Fruit fly (Drosophila melanogaster) whole organism, embryonic: ENCODE measurements around the gene CG13365.

Experiments
- BtbVII ChIP-seq: fragments of 200-800 bp; sonication (Bioruptor generic); optimal IDR thresholded peaks from 3 replicates; lab custom pipeline; 2017; ENCODE audit warnings: missing biosample characterization, mild to moderate bottlenecking, missing genetic modification characterization
- CG10147 ChIP-seq: fragments of 200-800 bp; sonication (Bioruptor generic); optimal IDR thresholded peaks from 2 replicates; lab custom pipeline; 2019; ENCODE audit warnings: missing biosample characterization, mild to moderate bottlenecking, missing genetic modification characterization, moderate library complexity
- CG10267 ChIP-seq: fragments of 200-800 bp; sonication (Bioruptor generic); optimal IDR thresholded peaks from 2 replicates; lab custom pipeline; 2018; ENCODE audit warnings: missing biosample characterization, mild to moderate bottlenecking, missing genetic modification characterization, moderate library complexity
- CG10366 ChIP-seq: fragments of 200-800 bp; sonication (Bioruptor generic); IDR thresholded peaks from 2 replicates; pipeline ENCODE4 v1.3.6; 2022; ENCODE audit warnings: missing biosample characterization, missing genetic modification characterization
- CG11456 ChIP-seq: fragments of 200-800 bp; sonication (Bioruptor generic); IDR thresholded peaks from 3 replicates; pipeline ENCODE4 v1.3.6; 2022; ENCODE audit warnings: missing biosample characterization, missing genetic modification characterization
- CG12071 ChIP-seq: fragments of 200-800 bp; sonication (Bioruptor generic); optimal IDR thresholded peaks from 3 replicates; lab custom pipeline; 2018; ENCODE audit warnings: missing biosample characterization, mild to moderate bottlenecking, missing genetic modification characterization
- CG14710 ChIP-seq: fragments of 200-800 bp; sonication (Bioruptor generic); optimal IDR thresholded peaks from 3 replicates; lab custom pipeline; 2019; ENCODE audit warnings: missing biosample characterization, mild to moderate bottlenecking, missing genetic modification characterization, moderate library complexity
- CG16863 ChIP-seq: fragments of 200-800 bp; sonication (Bioruptor generic); optimal IDR thresholded peaks from 3 replicates; lab custom pipeline; 2016; ENCODE audit warnings: missing biosample characterization, missing genetic modification characterization
- CG17359 ChIP-seq: fragments of 200-800 bp; sonication (Bioruptor generic); optimal IDR thresholded peaks from 3 replicates; lab custom pipeline; 2018; ENCODE audit warnings: missing biosample characterization, mild to moderate bottlenecking, missing genetic modification characterization, moderate library complexity
- CG1832 ChIP-seq: fragments of 200-800 bp; sonication (Bioruptor generic); optimal IDR thresholded peaks from 2 replicates; lab custom pipeline; 2017; ENCODE audit warnings: missing biosample characterization, mild to moderate bottlenecking, missing genetic modification characterization, inconsistent platforms
- CG18599 ChIP-seq: fragments of 200-800 bp; sonication (Bioruptor generic); optimal IDR thresholded peaks from 3 replicates; lab custom pipeline; 2017; ENCODE audit warnings: missing biosample characterization, missing genetic modification characterization, mild to moderate bottlenecking, moderate library complexity, missing genetic modification reagents
- CG2889 ChIP-seq: fragments of 200-800 bp; sonication (Bioruptor generic); IDR thresholded peaks from 3 replicates; pipeline ENCODE4 v1.3.6; 2022; ENCODE audit warnings: missing biosample characterization, missing genetic modification characterization
- CG32767 ChIP-seq: fragments of 200-800 bp; sonication (Bioruptor generic); IDR thresholded peaks from 2 replicates; pipeline ENCODE4 v1.3.6; 2022; ENCODE audit warnings: missing biosample characterization, missing genetic modification characterization
- CG6654 ChIP-seq: fragments of 200-800 bp; sonication (Bioruptor generic); optimal IDR thresholded peaks from 2 replicates; lab custom pipeline; 2017; ENCODE audit warnings: missing biosample characterization, mild to moderate bottlenecking, missing genetic modification characterization
- CG8089 ChIP-seq: fragments of 200-800 bp; sonication (Bioruptor generic); optimal IDR thresholded peaks from 3 replicates; lab custom pipeline; 2016; ENCODE audit warnings: missing biosample characterization, missing genetic modification characterization
- CoRest ChIP-seq: fragments of 200-800 bp; sonication (Bioruptor generic); optimal IDR thresholded peaks from 3 replicates; lab custom pipeline; 2018; ENCODE audit warnings: missing biosample characterization, mild to moderate bottlenecking, missing genetic modification characterization, moderate library complexity
- H15 ChIP-seq: fragments of 200-800 bp; sonication (Bioruptor generic); IDR thresholded peaks from 3 replicates; pipeline ENCODE4 v1.3.6; 2022; ENCODE audit warnings: missing biosample characterization, missing genetic modification characterization
- HLH3B ChIP-seq: fragments of 200-800 bp; sonication (Bioruptor generic); IDR thresholded peaks from 2 replicates; pipeline ENCODE4 v1.3.6; 2022; ENCODE audit warnings: missing biosample characterization, missing genetic modification characterization
- HLH4C ChIP-seq: fragments of 200-800 bp; sonication (Bioruptor generic); IDR thresholded peaks from 3 replicates; pipeline ENCODE4 v1.3.6; 2022; ENCODE audit warnings: missing biosample characterization, missing genetic modification characterization; ENCODE audit not compliant: partially characterized antibody
- HmgD ChIP-seq: fragments of 200-800 bp; sonication (Bioruptor generic); optimal IDR thresholded peaks from 3 replicates; lab custom pipeline; 2016; ENCODE audit warnings: missing biosample characterization, missing genetic modification characterization
- Hmx ChIP-seq: fragments of 200-800 bp; sonication (Bioruptor generic); optimal IDR thresholded peaks from 2 replicates; lab custom pipeline; 2016; ENCODE audit warnings: missing biosample characterization, missing genetic modification characterization
- Med ChIP-seq: fragments of 200-800 bp; sonication (Bioruptor generic); peaks from one replicate; lab custom pipeline; 2016; ENCODE audit warnings: missing biosample characterization, missing genetic modification characterization, mild to moderate bottlenecking, inconsistent platforms, moderate library complexity
- Mes4 ChIP-seq: fragments of 200-800 bp; sonication (Bioruptor generic); optimal IDR thresholded peaks from 2 replicates; lab custom pipeline; 2016; ENCODE audit warnings: missing biosample characterization, missing genetic modification characterization
- Mrtf ChIP-seq: fragments of 200-800 bp; sonication (Bioruptor generic); IDR thresholded peaks from 3 replicates; pipeline ENCODE4 v1.3.6; 2022; ENCODE audit warnings: missing biosample characterization, missing genetic modification characterization
- Oli ChIP-seq: fragments of 200-800 bp; sonication (Bioruptor generic); optimal IDR thresholded peaks from 2 replicates; lab custom pipeline; 2018; ENCODE audit warnings: missing biosample characterization, mild to moderate bottlenecking, missing genetic modification characterization, moderate library complexity
- Sox100B ChIP-seq: fragments of 200-800 bp; sonication (Bioruptor generic); optimal IDR thresholded peaks from 3 replicates; lab custom pipeline; 2018; ENCODE audit warnings: missing biosample characterization, mild to moderate bottlenecking, missing genetic modification characterization
- Sry-β ChIP-seq: fragments of 200-800 bp; sonication (Bioruptor generic); optimal IDR thresholded peaks from 2 replicates; lab custom pipeline; 2018; ENCODE audit warnings: missing biosample characterization, mild to moderate bottlenecking, missing genetic modification characterization, moderate library complexity
- Sry-δ ChIP-seq: fragments of 200-800 bp; sonication (Bioruptor generic); optimal IDR thresholded peaks from 2 replicates; lab custom pipeline; 2016; ENCODE audit warnings: missing biosample characterization, missing genetic modification characterization
- TFAM ChIP-seq: fragments of 200-800 bp; sonication (Bioruptor generic); optimal IDR thresholded peaks from 2 replicates; lab custom pipeline; 2017; ENCODE audit warnings: missing biosample characterization, missing genetic modification characterization, inconsistent platforms
- amos ChIP-seq: fragments of 200-800 bp; sonication (Bioruptor generic); IDR thresholded peaks from 2 replicates; pipeline ENCODE4 v1.3.6; 2022; ENCODE audit warnings: missing biosample characterization, missing genetic modification characterization; ENCODE audit not compliant: partially characterized antibody
- az2 ChIP-seq: fragments of 200-800 bp; sonication (Bioruptor generic); optimal IDR thresholded peaks from 3 replicates; lab custom pipeline; 2016; ENCODE audit warnings: missing biosample characterization, missing genetic modification characterization
- chinmo ChIP-seq: fragments of 200-800 bp; sonication (Bioruptor generic); IDR thresholded peaks from 4 replicates; pipeline ENCODE4 v1.3.6; 2022; ENCODE audit warnings: missing biosample characterization, missing genetic modification characterization; ENCODE audit not compliant: partially characterized antibody
- dimm ChIP-seq: fragments of 200-800 bp; sonication (Bioruptor generic); IDR thresholded peaks from 2 replicates; pipeline ENCODE4 v1.3.6; 2022; ENCODE audit warnings: missing biosample characterization, missing genetic modification characterization
- en ChIP-seq: fragments of 200-800 bp; sonication (Bioruptor generic); optimal IDR thresholded peaks from 2 replicates; lab custom pipeline; 2016; ENCODE audit warnings: missing biosample characterization, missing genetic modification characterization
- exex ChIP-seq: fragments of 200-800 bp; sonication (Bioruptor generic); optimal IDR thresholded peaks from 4 replicates; lab custom pipeline; 2018; ENCODE audit warnings: missing biosample characterization, mild to moderate bottlenecking, missing genetic modification characterization, moderate library complexity
- fd3F ChIP-seq: fragments of 200-800 bp; sonication (Bioruptor generic); optimal IDR thresholded peaks from 2 replicates; lab custom pipeline; 2018; ENCODE audit warnings: missing biosample characterization, mild to moderate bottlenecking, missing genetic modification characterization, moderate library complexity
- insv ChIP-seq, 2 experiments: fragments of 200-800 bp; sonication (Bioruptor generic); optimal IDR thresholded peaks; 3 replicates each; lab custom pipeline; 2016 to 2018; ENCODE audit warnings: missing biosample characterization in 2 of 2, missing genetic modification characterization in 2 of 2
- kay ChIP-seq: fragments of 200-800 bp; sonication (Bioruptor generic); optimal IDR thresholded peaks from 2 replicates; lab custom pipeline; 2016; ENCODE audit warnings: missing biosample characterization, missing genetic modification characterization
- lab ChIP-seq: fragments of 200-800 bp; sonication (Bioruptor generic); optimal IDR thresholded peaks from 3 replicates; lab custom pipeline; 2017; ENCODE audit warnings: missing biosample characterization, missing genetic modification characterization, mild to moderate bottlenecking, moderate library complexity, missing genetic modification reagents
- lbe ChIP-seq: fragments of 200-800 bp; sonication (Bioruptor generic); optimal IDR thresholded peaks from 2 replicates; lab custom pipeline; 2016; ENCODE audit warnings: missing biosample characterization, mild to moderate bottlenecking, missing genetic modification characterization
- mirr ChIP-seq: fragments of 200-800 bp; sonication (Bioruptor generic); optimal IDR thresholded peaks from 3 replicates; lab custom pipeline; 2018; ENCODE audit warnings: missing biosample characterization, mild to moderate bottlenecking, missing genetic modification characterization
- oc ChIP-seq: fragments of 200-800 bp; sonication (Bioruptor generic); optimal IDR thresholded peaks from 2 replicates; lab custom pipeline; 2018; ENCODE audit warnings: missing biosample characterization, mild to moderate bottlenecking, missing genetic modification characterization, moderate library complexity
- pb ChIP-seq: fragments of 200-800 bp; sonication (Bioruptor generic); optimal IDR thresholded peaks from 3 replicates; lab custom pipeline; 2016; ENCODE audit warnings: missing biosample characterization, missing genetic modification characterization
- pita ChIP-seq: fragments of 200-800 bp; sonication (Bioruptor generic); optimal IDR thresholded peaks from 2 replicates; lab custom pipeline; 2017; ENCODE audit warnings: missing biosample characterization, mild to moderate bottlenecking, missing genetic modification characterization
- repo ChIP-seq: fragments of 200-800 bp; sonication (Bioruptor generic); optimal IDR thresholded peaks from 2 replicates; lab custom pipeline; 2016; ENCODE audit warnings: missing biosample characterization, missing genetic modification characterization
- ro ChIP-seq: fragments of 200-800 bp; sonication (Bioruptor generic); IDR thresholded peaks from 2 replicates; pipeline ENCODE4 v1.3.6; 2022; ENCODE audit warnings: missing biosample characterization, missing genetic modification characterization
- shn ChIP-seq: fragments of 200-800 bp; sonication (Bioruptor generic); optimal IDR thresholded peaks from 3 replicates; lab custom pipeline; 2016; ENCODE audit warnings: missing biosample characterization, missing genetic modification characterization
- slbo ChIP-seq: fragments of 200-800 bp; sonication (Bioruptor generic); IDR thresholded peaks from 2 replicates; pipeline ENCODE4 v1.3.6; 2022; ENCODE audit warnings: missing biosample characterization, missing genetic modification characterization
- tx ChIP-seq: fragments of 200-800 bp; sonication (Bioruptor generic); optimal IDR thresholded peaks from 2 replicates; lab custom pipeline; 2016; ENCODE audit warnings: missing biosample characterization, missing genetic modification characterization
- z ChIP-seq: fragments of 200-800 bp; sonication (Bioruptor generic); IDR thresholded peaks from 3 replicates; pipeline ENCODE4 v1.3.6; 2022; ENCODE audit warnings: missing biosample characterization, missing genetic modification characterization
- zfh2 ChIP-seq: fragments of 200-800 bp; sonication (Bioruptor generic); optimal IDR thresholded peaks from 2 replicates; lab custom pipeline; 2016; ENCODE audit warnings: missing biosample characterization, missing genetic modification characterization

CG13365 gene

DNA sequence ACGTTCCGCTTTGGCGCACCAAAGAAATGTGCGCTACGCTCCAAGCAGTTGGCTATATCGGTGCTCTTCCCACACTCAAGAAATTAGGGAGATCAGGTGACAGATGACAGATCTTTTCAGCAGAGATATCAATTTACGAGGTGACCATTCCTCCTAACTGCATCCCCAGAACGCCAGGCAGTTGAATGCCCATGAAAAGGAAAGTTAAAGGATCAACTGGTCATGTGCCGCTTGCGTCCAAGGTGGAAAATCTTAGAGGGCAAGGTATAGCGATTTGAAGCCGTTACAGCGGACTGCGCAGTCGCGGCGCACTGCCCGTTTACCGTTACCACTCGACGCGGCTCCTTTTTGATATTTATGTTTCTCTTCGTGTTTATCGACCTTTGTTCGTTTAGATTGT, 2.4 kb downstream of the CG13365 start (continued):
- peak; percentile 28 for TF ChIP-seq shn (GFP tag; lab: Kevin White, UChicago)
- TF ChIP-seq CG10366, result no peak
- no peak for TF ChIP-seq TFAM (GFP tag; lab: Kevin White, UChicago)
- no peak for TF ChIP-seq pita
- TF ChIP-seq az2 (GFP tag; lab: Kevin White, UChicago), result peak; percentile 40
- no peak for TF ChIP-seq Mrtf
- TF ChIP-seq CG12071, result no peak
- TF ChIP-seq BtbVII (GFP tag; lab: Kevin White, UChicago), result no peak
- TF ChIP-seq CG10147 (GFP tag; lab: Kevin White, UChicago), result peak; percentile 6
- TF ChIP-seq Sry-δ (GFP tag; lab: Kevin White, UChicago), result no peak
- TF ChIP-seq H15 (GFP tag; lab: Robert Waterston, UW), result no peak
- TF ChIP-seq CG1832, result no peak
- no peak for TF ChIP-seq exex (tag; lab: Kevin White, UChicago)
- TF ChIP-seq insv (GFP tag; optimal IDR thresholded peaks at IDR 0.05; lab: Kevin White, UChicago), result no peak
- TF ChIP-seq HLH3B (GFP tag; lab: Robert Waterston, UW), result 0 out of 2 replicates have a peak, but pooled peaks have one; percentile 21
- TF ChIP-seq CG32767 (GFP tag; lab: Robert Waterston, UW), result no peak
- no peak for TF ChIP-seq CG2889 (GFP tag; lab: Robert Waterston, UW)
- TF ChIP-seq pb (GFP tag; lab: Kevin White, UChicago), result peak; percentile 11
- TF ChIP-seq mirr (GFP tag; lab: Kevin White, UChicago), result no peak
- TF ChIP-seq oc, result no peak
- peak; percentile 9 for TF ChIP-seq CG16863
- TF ChIP-seq CG8089 (GFP tag; lab: Kevin White, UChicago), result no peak
- TF ChIP-seq z (GFP tag; lab: Robert Waterston, UW), result no peak
- TF ChIP-seq repo (GFP tag; lab: Kevin White, UChicago), result no peak
- peak; percentile 20 for TF ChIP-seq CoRest (tag; lab: Kevin White, UChicago)
- TF ChIP-seq amos (GFP tag; lab: Robert Waterston, UW), result no peak
- TF ChIP-seq en (GFP tag; lab: Kevin White, UChicago), result no peak
- TF ChIP-seq Mes4 (GFP tag; lab: Kevin White, UChicago), result peak; percentile 40
- no peak for TF ChIP-seq CG10267 (tag; lab: Kevin White, UChicago)
- TF ChIP-seq CG18599 (GFP tag; lab: Kevin White, UChicago), result no peak
- TF ChIP-seq lab (GFP tag; lab: Kevin White, UChicago), result peak; percentile 1
- peak; percentile 57 for TF ChIP-seq zfh2 (GFP tag; lab: Kevin White, UChicago)
- TF ChIP-seq HmgD (GFP tag; lab: Kevin White, UChicago), result no peak
- no peak for TF ChIP-seq HLH4C (GFP tag; lab: Robert Waterston, UW)
- TF ChIP-seq fd3F (GFP tag; lab: Kevin White, UChicago), result no peak
- TF ChIP-seq Sox100B (GFP tag; lab: Kevin White, UChicago), result peak; percentile 48
- TF ChIP-seq Sry-β (GFP tag; lab: Kevin White, UChicago), result no peak
- TF ChIP-seq dimm (GFP tag; lab: Robert Waterston, UW), result no peak
- 0 out of 4 replicates have a peak, but pooled peaks have one; percentile 35 for TF ChIP-seq chinmo (GFP tag; lab: Robert Waterston, UW)
- TF ChIP-seq CG17359 (tag; lab: Kevin White, UChicago), result no peak
- peak; percentile 84 for TF ChIP-seq Med (GFP tag; lab: Kevin White, UChicago)
- no peak for TF ChIP-seq CG6654
- no peak for TF ChIP-seq ro (GFP tag; lab: Robert Waterston, UW)
- no peak for TF ChIP-seq kay (GFP tag; lab: Kevin White, UChicago)
- 0 out of 2 replicates have a peak, but pooled peaks have one; percentile 22 for TF ChIP-seq slbo (GFP tag; lab: Robert Waterston, UW)
- peak; percentile 22 for TF ChIP-seq Oli (tag; lab: Kevin White, UChicago)
- TF ChIP-seq CG11456 (GFP tag; lab: Robert Waterston, UW), result 0 out of 3 replicates have a peak, but pooled peaks have one; percentile 32
- TF ChIP-seq Hmx (GFP tag; lab: Kevin White, UChicago), result no peak
- no peak for TF ChIP-seq CG14710 (tag; lab: Kevin White, UChicago)
- peak; percentile 33 for TF ChIP-seq tx (GFP tag; lab: Kevin White, UChicago)
- TF ChIP-seq lbe, result no peak
